Worm (Caenorhabditis elegans) whole organism, early embryonic: Measurements from ENCODE around the gene T24D5.3.
"Not testable (repeated sequence)": the region's sequence is repeated elsewhere in the genome, so short reads cannot be mapped to it uniquely, and the experiment has no call there.

Experiments
- B0310.2 ChIP-seq: sonication (generic microtip); optimal IDR thresholded peaks from 2 replicates; lab custom pipeline; 2016; ENCODE audit warnings: mild to moderate bottlenecking, missing genetic modification characterization, missing compliant biosample characterization
- F13C5.2 ChIP-seq: sonication (generic microtip); optimal IDR thresholded peaks from 2 replicates; lab custom pipeline; 2017; ENCODE audit warnings: mild to moderate bottlenecking, missing genetic modification characterization, inconsistent platforms, missing compliant biosample characterization
- aly-1 ChIP-seq: sonication (generic microtip); optimal IDR thresholded peaks from 2 replicates; lab custom pipeline; 2016; ENCODE audit warnings: missing genetic modification characterization, missing compliant biosample characterization
- ama-1 ChIP-seq: fragments of 150-350 bp; optimal IDR thresholded peaks from 2 replicates; lab custom pipeline; 2014
- ceh-13 ChIP-seq: fragments of 200-800 bp; sonication (Bioruptor generic); optimal IDR thresholded peaks from 2 replicates; lab custom pipeline; 2018; ENCODE audit warnings: mild to moderate bottlenecking, missing genetic modification characterization, missing compliant biosample characterization
- ceh-36 ChIP-seq: sonication (generic microtip); optimal IDR thresholded peaks from 2 replicates; lab custom pipeline; 2016; ENCODE audit warnings: missing genetic modification characterization, inconsistent platforms, missing compliant biosample characterization
- ets-7 ChIP-seq: sonication (generic microtip); optimal IDR thresholded peaks from 2 replicates; lab custom pipeline; 2016; ENCODE audit warnings: missing genotype, missing genetic modification characterization, missing compliant biosample characterization
- flt-1 ChIP-seq: fragments of 200-800 bp; sonication (Bioruptor generic); IDR thresholded peaks from 2 replicates; pipeline ENCODE4 v1.3.6; 2022; ENCODE audit warnings: missing genetic modification characterization, missing compliant biosample characterization
- hmbx-1 ChIP-seq: sonication (generic microtip); optimal IDR thresholded peaks from 2 replicates; lab custom pipeline; 2016; ENCODE audit warnings: mild to moderate bottlenecking, missing genetic modification characterization, missing compliant biosample characterization
- hmg-4 ChIP-seq: fragments of 200-800 bp; sonication (Bioruptor generic); optimal IDR thresholded peaks from 2 replicates; lab custom pipeline; 2018; ENCODE audit warnings: mild to moderate bottlenecking, missing genetic modification characterization, missing compliant biosample characterization
- hnd-1 ChIP-seq: sonication (generic microtip); optimal IDR thresholded peaks from 2 replicates; lab custom pipeline; 2016; ENCODE audit warnings: missing genetic modification characterization, missing compliant biosample characterization
- pes-1 ChIP-seq: fragments of 200-800 bp; sonication (Bioruptor generic); IDR thresholded peaks from 2 replicates; pipeline ENCODE4 v1.3.6; 2022; ENCODE audit warnings: missing genetic modification reagents, missing genetic modification characterization, missing compliant biosample characterization
- scrt-1 ChIP-seq: fragments of 200-800 bp; sonication (Bioruptor generic); IDR thresholded peaks from 2 replicates; pipeline ENCODE4 v1.3.6; 2022; ENCODE audit warnings: missing genetic modification characterization, missing compliant biosample characterization
- sea-1 ChIP-seq: fragments of 200-800 bp; sonication (Bioruptor generic); conservative IDR thresholded peaks from 2 replicates; pipeline ENCODE4 v1.3.6; 2022; ENCODE audit warnings: missing genetic modification characterization, missing compliant biosample characterization
- tbx-11 ChIP-seq: fragments of 200-800 bp; sonication (Bioruptor generic); IDR thresholded peaks from 2 replicates; pipeline ENCODE4 v1.3.6; 2022; ENCODE audit warnings: missing genetic modification characterization, missing compliant biosample characterization
- tbx-37 ChIP-seq: fragments of 200-800 bp; sonication (Bioruptor generic); conservative IDR thresholded peaks from 2 replicates; pipeline ENCODE4 v1.3.6; 2022; ENCODE audit warnings: missing genetic modification reagents, missing genetic modification characterization, missing compliant biosample characterization
- tra-4 ChIP-seq: sonication (generic microtip); optimal IDR thresholded peaks from 2 replicates; lab custom pipeline; 2017; ENCODE audit warnings: missing genetic modification characterization, missing compliant biosample characterization

The T24D5.3 gene

DNA sequence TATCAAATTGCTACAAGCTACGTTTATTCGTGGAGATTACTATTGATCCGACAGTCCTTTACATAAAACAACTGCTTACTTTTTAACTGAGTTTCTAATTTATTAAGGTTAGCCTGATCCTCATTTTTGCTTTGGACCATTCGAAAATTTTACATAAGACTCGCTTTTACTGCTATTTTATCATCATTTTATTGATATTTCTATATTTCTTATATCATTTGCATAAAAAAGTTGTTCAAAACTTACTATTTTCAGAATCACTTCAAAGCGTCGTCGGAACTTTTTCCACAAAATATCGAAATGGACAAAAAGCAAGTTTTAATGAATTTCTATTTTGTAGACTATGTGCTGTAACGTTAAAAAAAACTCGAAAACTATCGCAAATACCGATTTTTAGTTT, 5.4 kb upstream of the T24D5.3 start, which contains the start of gene T24D5.1:
TSS of gene T24D5.1 (plus strand) at position 301 of the 400 bp plus-strand sequence.
- TF ChIP-seq flt-1 (GFP tag; lab: Robert Waterston, UW) (no peak), hmg-4 (no peak)

DNA sequence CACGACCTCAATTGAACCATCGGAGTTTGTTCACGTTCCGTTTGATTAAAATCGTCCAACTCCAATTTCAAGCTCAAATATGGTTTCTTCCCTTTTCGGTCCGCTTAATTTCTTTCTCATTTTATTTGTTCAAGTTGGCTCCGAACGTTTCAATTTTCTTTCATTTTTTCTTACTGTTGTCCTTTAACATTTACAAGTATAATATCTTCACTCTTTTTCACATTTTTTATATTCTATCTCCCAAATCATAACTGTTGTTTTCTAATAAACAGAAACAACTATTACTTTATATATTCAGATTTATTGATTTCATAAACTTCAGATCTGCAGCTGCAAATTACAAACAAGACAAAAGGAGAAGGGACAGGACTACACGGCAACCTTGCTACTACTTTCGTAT, 3.6 kb downstream of the T24D5.3 start:
- TF ChIP-seq tbx-37 (no peak), tbx-11 (GFP tag; lab: Robert Waterston, UW) (no peak), hnd-1 (no peak), B0310.2 (tag; lab: Kevin White, UChicago) (no peak), hmbx-1 (tag; lab: Kevin White, UChicago) (no peak), hmg-4 (no peak), aly-1 (tag; lab: Kevin White, UChicago) (no peak), ceh-36 (tag; lab: Kevin White, UChicago) (no peak), scrt-1 (GFP tag; lab: Robert Waterston, UW) (no peak), tra-4 (no peak), pes-1 (GFP tag; lab: Robert Waterston, UW) (no peak), sea-1 (no peak), ceh-13 (GFP tag; lab: Kevin White, UChicago) (no peak), flt-1 (GFP tag; lab: Robert Waterston, UW) (no peak), ama-1 (lab: Kevin White, UChicago) (no peak)

DNA sequence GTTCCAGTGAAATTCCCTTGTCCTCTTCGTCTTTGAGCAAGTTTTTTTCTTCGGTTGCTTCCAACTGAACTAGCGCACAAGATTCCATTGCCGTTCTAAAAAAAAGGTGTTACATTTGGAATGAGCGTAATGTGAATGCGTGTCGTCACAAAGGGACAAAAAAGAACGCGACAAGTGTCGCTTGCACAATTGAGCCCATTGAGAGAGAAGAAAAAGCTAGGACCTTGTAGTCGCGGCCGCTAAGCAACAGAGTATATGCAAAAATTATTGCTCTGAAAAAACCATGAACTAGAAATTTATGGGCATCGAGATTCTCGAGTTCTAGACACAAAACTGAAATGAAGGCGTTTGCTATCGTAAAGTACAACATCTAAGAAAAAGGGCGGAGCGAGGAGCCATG, 6.5 kb downstream of the T24D5.3 start, which contains the start of gene T24D5.2:
TSS of gene T24D5.2 (minus strand) at position 101 of the 400 bp plus-strand sequence.
- no peak for TF ChIP-seq hmbx-1 (tag; lab: Kevin White, UChicago)
- no peak for TF ChIP-seq ets-7 (tag; lab: Kevin White, UChicago)

DNA sequence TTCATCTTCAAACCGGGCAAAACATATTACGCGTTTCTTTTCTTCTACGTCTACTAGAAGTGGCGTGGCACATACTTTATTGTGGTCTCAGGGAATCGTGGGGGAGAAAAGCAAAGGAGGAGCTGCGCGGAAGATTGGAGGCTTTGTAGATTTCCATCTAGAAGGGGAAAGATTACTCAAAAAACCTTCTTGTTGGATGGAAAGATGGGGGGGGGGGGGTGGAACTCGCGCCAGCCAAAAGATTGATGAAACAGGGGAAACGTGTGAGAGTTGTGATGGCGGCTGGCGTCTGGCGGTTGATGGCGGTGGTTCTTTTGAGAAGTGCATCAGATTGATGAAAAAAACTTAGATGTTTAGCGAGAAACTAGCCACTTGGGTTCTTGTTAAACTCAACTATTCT, 9.6 kb downstream of the T24D5.3 start:
- TF ChIP-seq B0310.2 (tag; lab: Kevin White, UChicago), result no peak

DNA sequence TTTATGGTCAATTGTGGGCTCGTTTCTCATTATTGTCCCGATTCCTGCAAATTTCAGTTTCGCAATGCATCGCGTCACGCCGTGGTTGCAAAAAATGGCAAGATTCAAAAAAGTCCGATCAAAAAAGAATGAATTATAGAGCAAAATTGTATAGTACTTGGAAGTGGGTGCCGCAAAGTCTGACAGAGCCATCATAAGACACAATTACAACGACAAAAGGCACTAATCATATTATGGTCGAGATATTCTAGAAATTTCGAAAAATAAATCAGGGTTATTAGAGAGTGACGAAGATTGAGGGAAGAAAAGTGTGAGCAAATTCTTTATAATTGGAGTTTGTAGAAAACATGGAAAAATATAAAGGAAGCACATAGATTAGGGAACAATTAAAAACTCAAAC, 15.3 kb downstream of the T24D5.3 start:
- TF ChIP-seq B0310.2 (tag; lab: Kevin White, UChicago), result no peak

DNA sequence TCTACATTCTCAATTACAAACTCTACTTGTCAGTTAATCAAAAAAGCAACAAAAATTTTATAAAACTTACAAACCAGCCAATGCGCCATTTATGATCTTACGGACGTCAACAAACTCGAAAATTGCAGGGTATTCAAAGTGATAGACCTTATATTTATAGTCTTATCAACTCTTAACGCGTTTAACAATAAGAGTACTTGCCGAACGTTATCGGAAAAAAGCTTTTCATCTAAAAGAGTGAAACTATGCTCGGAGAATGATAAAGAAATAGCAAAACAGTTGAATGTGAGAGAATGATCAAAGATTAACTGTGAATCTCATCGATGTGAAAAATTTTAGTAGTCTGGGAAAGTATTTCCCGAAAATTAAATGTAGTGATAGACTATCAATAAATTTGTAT, 16.1 kb downstream of the T24D5.3 start:
- TF ChIP-seq ets-7 (tag; lab: Kevin White, UChicago) (no peak), B0310.2 (tag; lab: Kevin White, UChicago) (no peak), sea-1 (no peak), flt-1 (GFP tag; lab: Robert Waterston, UW) (no peak), tbx-11 (GFP tag; lab: Robert Waterston, UW) (no peak), tbx-37 (no peak)

DNA sequence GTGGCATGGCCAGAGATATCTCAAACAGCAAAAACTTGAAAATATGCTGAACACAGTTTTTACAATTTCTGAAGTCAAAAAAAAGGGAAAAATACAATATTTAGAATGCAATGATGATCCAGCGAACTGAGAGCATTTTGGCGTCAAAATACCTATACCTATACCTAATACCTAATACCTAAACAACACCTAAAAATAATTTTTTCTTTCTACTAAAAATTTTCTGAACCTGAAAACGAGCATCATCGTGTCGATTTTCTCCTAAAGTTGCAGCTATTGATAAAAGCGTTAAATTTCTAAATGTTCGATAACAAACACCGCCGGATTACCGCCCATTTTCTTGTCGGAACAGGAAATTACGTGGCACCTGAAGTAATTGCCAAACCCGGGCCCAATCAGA, 17.0 kb downstream of the T24D5.3 start, which contains the start of gene T24D5.4:
TSS of gene T24D5.4 (plus strand) at position 301 of the 400 bp plus-strand sequence.
- TF ChIP-seq F13C5.2 (tag; lab: Kevin White, UChicago) (no peak), ceh-36 (tag; lab: Kevin White, UChicago) (no peak), aly-1 (tag; lab: Kevin White, UChicago) (no peak), tra-4 (no peak), hnd-1 (no peak), tbx-37 (no peak)

DNA sequence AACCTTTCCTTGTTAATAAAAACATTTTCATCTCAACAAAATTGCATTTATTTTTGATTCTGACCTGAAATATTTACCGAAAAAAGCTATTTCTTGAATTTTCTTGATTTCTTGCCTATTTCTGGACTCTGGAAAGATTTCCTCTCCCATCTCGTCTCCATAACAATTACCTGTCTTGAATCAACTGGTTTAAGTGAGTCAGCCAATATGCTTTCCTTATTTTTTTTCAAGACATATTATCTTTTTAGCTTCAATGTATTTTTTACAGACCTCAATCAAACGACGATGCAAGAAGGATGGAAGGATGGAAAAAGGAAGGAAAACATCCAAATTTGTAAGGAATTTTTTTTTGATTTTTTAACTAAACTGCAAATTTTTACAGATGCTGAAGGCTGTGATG, 22.7 kb downstream of the T24D5.3 start:
- TF ChIP-seq B0310.2 (tag; lab: Kevin White, UChicago), result no peak
- no peak for TF ChIP-seq F13C5.2 (tag; lab: Kevin White, UChicago)

DNA sequence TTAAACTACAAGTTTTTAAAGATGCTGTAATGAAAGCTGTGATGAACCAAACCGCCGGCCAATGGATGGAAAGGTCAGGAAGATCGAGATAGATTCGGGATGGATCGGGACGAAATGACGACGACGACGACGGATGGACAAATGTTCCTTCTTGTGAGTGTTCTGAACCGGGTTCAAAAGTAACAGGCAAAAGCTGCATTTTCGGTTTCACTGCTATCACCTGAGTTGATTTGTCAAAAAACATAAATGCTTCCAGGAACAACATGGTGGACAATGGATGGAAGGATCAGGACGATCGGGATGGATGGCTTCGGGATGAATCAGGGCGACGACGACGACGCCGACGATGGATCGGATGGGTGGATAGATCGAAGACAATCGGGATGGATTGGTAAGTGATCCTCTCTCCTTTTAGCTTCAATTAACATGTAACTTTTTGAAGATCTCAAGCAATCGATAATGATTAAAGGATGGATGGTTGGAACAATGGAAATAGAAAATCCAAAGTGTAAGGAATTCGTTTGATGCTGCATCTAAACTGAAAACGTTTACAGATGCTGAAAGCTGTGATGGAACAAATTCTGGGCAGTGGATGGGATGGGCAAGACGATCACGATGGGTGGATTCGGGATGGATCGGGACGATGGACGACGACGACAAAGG, 23.6 kb downstream of the T24D5.3 start, which contains the start of the genes T24D5.6 and R09A8.9:
TSS of gene T24D5.6 (plus strand) at position 301 of the 663 bp plus-strand sequence.
TSS of gene R09A8.9 (plus strand) at position 613 of the 663 bp plus-strand sequence.
- no peak for TF ChIP-seq ceh-13 (GFP tag; lab: Kevin White, UChicago)
- TF ChIP-seq hmg-4, result no peak
- no peak for TF ChIP-seq F13C5.2 (tag; lab: Kevin White, UChicago)
- no peak for TF ChIP-seq hnd-1
- TF ChIP-seq scrt-1 (GFP tag; lab: Robert Waterston, UW), result no peak
- no peak for TF ChIP-seq tbx-37
- TF ChIP-seq ets-7 (tag; lab: Kevin White, UChicago), result no peak

DNA sequence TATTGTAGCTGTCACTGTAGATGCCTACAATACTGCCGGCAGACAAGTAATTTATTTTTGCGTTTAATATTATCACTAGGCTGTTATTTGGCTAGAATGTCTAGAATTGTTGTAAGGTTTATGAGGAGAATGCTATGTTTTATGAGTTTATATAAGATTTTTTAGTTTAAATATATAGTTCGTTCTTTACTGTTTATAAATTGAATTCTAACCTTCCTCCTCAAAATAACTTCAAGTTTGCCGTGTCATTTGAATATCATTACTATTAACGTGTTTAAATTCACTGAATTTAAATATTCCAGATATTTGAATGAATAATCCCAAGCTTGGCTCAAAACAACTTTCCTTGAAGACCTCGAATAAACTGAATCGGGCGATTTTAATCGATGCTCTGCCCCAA, 33.6 kb downstream of the T24D5.3 start, which contains the start of gene R09A8.1:
TSS of gene R09A8.1 (plus strand) at position 301 of the 400 bp plus-strand sequence.
- TF ChIP-seq ceh-13 (GFP tag; lab: Kevin White, UChicago); F13C5.2 (tag; lab: Kevin White, UChicago); ama-1 (lab: Kevin White, UChicago): not testable (repeated sequence)
